Worm (Caenorhabditis elegans): ENCODE results near the gene spp-6.

DNA sequence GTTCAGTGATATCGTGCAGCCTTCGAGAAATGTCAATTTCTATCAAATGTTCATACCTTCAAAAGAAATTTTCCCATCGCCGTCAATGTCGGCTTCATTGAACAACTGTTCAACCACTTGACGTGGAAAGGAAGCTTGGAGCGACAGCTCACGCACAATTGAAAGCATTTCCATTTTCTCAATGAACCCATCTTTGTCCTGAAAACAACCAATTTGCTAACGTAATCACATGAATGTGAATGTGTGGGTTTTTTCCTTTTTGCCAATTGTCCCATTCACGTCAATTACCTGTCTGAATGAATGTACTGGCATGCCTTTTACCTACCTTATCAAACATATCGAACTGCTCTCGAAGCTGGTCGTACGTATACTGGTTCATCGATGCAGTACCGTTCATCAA is 20.8 kb upstream of the spp-6 start:
- TF ChIP-seq F13C5.2 (tag; optimal IDR thresholded peaks at IDR 0.05) (no peak), ceh-13 (GFP tag; optimal IDR thresholded peaks at IDR 0.05) (no peak), pes-1 (GFP tag; IDR thresholded peaks at IDR 0.05) (no peak), tbx-11 (GFP tag; IDR thresholded peaks at IDR 0.05) (no peak), ama-1 (optimal IDR thresholded peaks at IDR 0.05) (no peak)
